Fruit fly (Drosophila melanogaster) whole organism, wandering third instar larva: ENCODE measurements around the gene CG6398.

ENCODE experiments used
- CG32264 ChIP-seq: fragments of 200-800 bp; sonication (Bioruptor generic); optimal IDR thresholded peaks from 2 replicates; lab custom pipeline; 2016; ENCODE audit warnings: missing biosample characterization, missing genetic modification characterization
- HLH106 ChIP-seq: fragments of 200-800 bp; optimal IDR thresholded peaks from 3 replicates; lab custom pipeline; 2019; ENCODE audit warnings: missing biosample characterization, mild to moderate bottlenecking, missing genetic modification characterization, moderate library complexity
- Hr78 ChIP-seq: fragments of >200 bp; optimal IDR thresholded peaks from 2 replicates; lab custom pipeline; 2017; ENCODE audit warnings: missing biosample characterization, missing genetic modification characterization
- Jra ChIP-seq: sonication (Bioruptor generic); optimal IDR thresholded peaks from 2 replicates; lab custom pipeline; 2016; ENCODE audit warnings: missing biosample characterization, missing genetic modification characterization
- Myc ChIP-seq: fragments of >200 bp; optimal IDR thresholded peaks from 2 replicates; lab custom pipeline; 2017
- Vsx2 ChIP-seq: fragments of 200-300, 225-300 bp; sonication (Bioruptor generic); optimal IDR thresholded peaks from 2 replicates; lab custom pipeline; 2018; ENCODE audit warnings: missing biosample characterization, missing genetic modification characterization; ENCODE audit not compliant: partially characterized antibody
- dl ChIP-seq, 2 experiments: fragments of 175-275, 200-275 bp in 1 of 2; fragments of 200-275 bp in 1 of 2; sonication (Bioruptor generic); optimal IDR thresholded peaks; lab custom pipeline; 2018; ENCODE audit warnings: mild to moderate bottlenecking in 2 of 2, missing biosample characterization in 2 of 2, missing genetic modification characterization in 2 of 2, moderate library complexity in 2 of 2; ENCODE audit not compliant: partially characterized antibody in 2 of 2, insufficient read depth in 1 of 2
- pan ChIP-seq: fragments of >200 bp; optimal IDR thresholded peaks from 2 replicates; lab custom pipeline; 2017
- psq ChIP-seq: fragments of 200-800 bp; sonication (Bioruptor generic); optimal IDR thresholded peaks from 3 replicates; lab custom pipeline; 2017; ENCODE audit warnings: missing biosample characterization, mild to moderate bottlenecking, missing genetic modification characterization, moderate library complexity
- rgr ChIP-seq: fragments of 200-800 bp; sonication (Bioruptor generic); optimal IDR thresholded peaks from 3 replicates; lab custom pipeline; 2016; ENCODE audit warnings: missing biosample characterization, mild to moderate bottlenecking, missing genetic modification characterization
- sage ChIP-seq: fragments of 200-800 bp; sonication (Bioruptor generic); optimal IDR thresholded peaks from 2 replicates; lab custom pipeline; 2016; ENCODE audit warnings: missing biosample characterization, mild to moderate bottlenecking, missing genetic modification characterization

- TF ChIP-seq HLH106 (tag; lab: Kevin White, UChicago): peak; percentile 24
- TF ChIP-seq rgr (GFP tag; lab: Kevin White, UChicago): no peak
- TF ChIP-seq dl (GFP tag; optimal IDR thresholded peaks at IDR 0.05; lab: Kevin White, UChicago; ENCODE audit: insufficient read depth in 1 of 2, partially characterized antibody in 2 of 2): no peak
- TF ChIP-seq Jra: no peak
- TF ChIP-seq pan (lab: Kevin White, UChicago): no peak
- TF ChIP-seq Hr78 (GFP tag; lab: Kevin White, UChicago): no peak
- TF ChIP-seq Vsx2 (GFP tag; lab: Kevin White, UChicago): no peak
- peak; percentile 69 for TF ChIP-seq psq (GFP tag; lab: Kevin White, UChicago)
- no peak for TF ChIP-seq Myc (lab: Kevin White, UChicago)
- no peak for TF ChIP-seq CG32264 (GFP tag; lab: Kevin White, UChicago)
- no peak for TF ChIP-seq sage (GFP tag; lab: Kevin White, UChicago)
Measured at dm6 chrX:17886449-17887207, 56.0 kb downstream of the CG6398 start.
